Fruit fly (Drosophila melanogaster) whole organism, embryonic: ENCODE results near the gene CG7029.
A peak's percentile ranks its signal among the peaks of the same experiment; 100 is the strongest.

ENCODE experiments used
- Asciz ChIP-seq: fragments of 200-800 bp; sonication (Bioruptor generic); optimal IDR thresholded peaks from 2 replicates; lab custom pipeline; 2017; ENCODE audit warnings: missing biosample characterization, mild to moderate bottlenecking, missing genetic modification characterization, missing genetic modification reagents
- B-H1 ChIP-seq: fragments of 200-800 bp; sonication (Bioruptor generic); IDR thresholded peaks from 3 replicates; pipeline ENCODE4 v1.3.6; 2022; ENCODE audit warnings: missing biosample characterization, missing genetic modification characterization
- Blimp-1 ChIP-seq: fragments of 200-800 bp; sonication (Bioruptor generic); optimal IDR thresholded peaks from 3 replicates; lab custom pipeline; 2018; ENCODE audit warnings: missing biosample characterization, missing genetic modification characterization, mild to moderate bottlenecking, moderate library complexity, missing genetic modification reagents
- CG11398 ChIP-seq: fragments of 200-800 bp; sonication (Bioruptor generic); optimal IDR thresholded peaks from 2 replicates; lab custom pipeline; 2016; ENCODE audit warnings: missing biosample characterization, missing genetic modification characterization
- CG12155 ChIP-seq: fragments of 200-800 bp; sonication (Bioruptor generic); optimal IDR thresholded peaks from 3 replicates; lab custom pipeline; 2016; ENCODE audit warnings: missing biosample characterization, missing genetic modification characterization
- CG13296 ChIP-seq: fragments of 200-800 bp; sonication (Bioruptor generic); optimal IDR thresholded peaks from 3 replicates; lab custom pipeline; 2018; ENCODE audit warnings: missing biosample characterization, mild to moderate bottlenecking, missing genetic modification characterization
- CG13894 ChIP-seq: fragments of 200-800 bp; sonication (Bioruptor generic); optimal IDR thresholded peaks from 3 replicates; lab custom pipeline; 2018; ENCODE audit warnings: missing biosample characterization, mild to moderate bottlenecking, missing genetic modification characterization, moderate library complexity
- CG14050 ChIP-seq: fragments of 200-800 bp; sonication (Bioruptor generic); IDR thresholded peaks from 3 replicates; pipeline ENCODE4 v1.3.6; 2022; ENCODE audit warnings: missing biosample characterization, missing genetic modification characterization
- CG15073 ChIP-seq: fragments of 200-800 bp; sonication (Bioruptor generic); optimal IDR thresholded peaks from 2 replicates; lab custom pipeline; 2016; ENCODE audit warnings: missing biosample characterization, missing genetic modification characterization
- CG2199 ChIP-seq: fragments of 200-800 bp; sonication (Bioruptor generic); IDR thresholded peaks from 3 replicates; pipeline ENCODE4 v1.3.6; 2022; ENCODE audit warnings: missing biosample characterization, missing genetic modification characterization
- CG32767 ChIP-seq: fragments of 200-800 bp; sonication (Bioruptor generic); IDR thresholded peaks from 2 replicates; pipeline ENCODE4 v1.3.6; 2022; ENCODE audit warnings: missing biosample characterization, missing genetic modification characterization
- CG3995 ChIP-seq: fragments of 200-800 bp; sonication (Bioruptor generic); optimal IDR thresholded peaks from 3 replicates; lab custom pipeline; 2016; ENCODE audit warnings: missing biosample characterization, missing genetic modification characterization
- CG4404 ChIP-seq: fragments of 200-800 bp; sonication (Bioruptor generic); IDR thresholded peaks from 2 replicates; pipeline ENCODE4 v1.3.6; 2022; ENCODE audit warnings: missing biosample characterization, missing genetic modification characterization
- CG5245 ChIP-seq: fragments of 200-800 bp; sonication (Bioruptor generic); optimal IDR thresholded peaks from 3 replicates; lab custom pipeline; 2016; ENCODE audit warnings: missing biosample characterization, missing genetic modification characterization
- CoRest ChIP-seq: fragments of 200-800 bp; sonication (Bioruptor generic); optimal IDR thresholded peaks from 3 replicates; lab custom pipeline; 2018; ENCODE audit warnings: missing biosample characterization, mild to moderate bottlenecking, missing genetic modification characterization, moderate library complexity
- Deaf1 ChIP-seq: fragments of 200-800 bp; optimal IDR thresholded peaks from 3 replicates; lab custom pipeline; 2019; ENCODE audit warnings: missing biosample characterization, mild to moderate bottlenecking, missing genetic modification characterization, moderate library complexity
- Dek ChIP-seq: fragments of 200-800 bp; sonication (Bioruptor generic); optimal IDR thresholded peaks from 3 replicates; lab custom pipeline; 2019; ENCODE audit warnings: missing biosample characterization, mild to moderate bottlenecking, missing genetic modification characterization, moderate library complexity
- Ets97D ChIP-seq: fragments of 200-800 bp; sonication (Bioruptor generic); optimal IDR thresholded peaks from 3 replicates; lab custom pipeline; 2016; ENCODE audit warnings: missing biosample characterization, missing genetic modification characterization
- HHEX ChIP-seq: fragments of 200-800 bp; sonication (Bioruptor generic); optimal IDR thresholded peaks from 3 replicates; lab custom pipeline; 2017; ENCODE audit warnings: missing biosample characterization, mild to moderate bottlenecking, missing genetic modification characterization, missing genetic modification reagents
- Kr ChIP-seq: fragments of 200-800 bp; sonication (Bioruptor generic); optimal IDR thresholded peaks from 2 replicates; lab custom pipeline; 2017; ENCODE audit warnings: missing biosample characterization, mild to moderate bottlenecking, missing genetic modification characterization
- MBD-R2 ChIP-seq: fragments of 200-800 bp; sonication (Bioruptor generic); IDR thresholded peaks from 2 replicates; pipeline ENCODE4 v1.3.6; 2022; ENCODE audit warnings: missing biosample characterization, missing genetic modification characterization
- aop ChIP-seq: fragments of 200-800 bp; sonication (Bioruptor generic); IDR thresholded peaks from 2 replicates; pipeline ENCODE4 v1.3.6; 2022; ENCODE audit warnings: missing biosample characterization, missing genetic modification characterization
- cg ChIP-seq: fragments of 200-800 bp; sonication (Bioruptor generic); optimal IDR thresholded peaks from 3 replicates; lab custom pipeline; 2019; ENCODE audit warnings: missing biosample characterization, mild to moderate bottlenecking, missing genetic modification characterization, moderate library complexity
- ci ChIP-seq: fragments of 200-800 bp; sonication (Bioruptor generic); IDR thresholded peaks from 3 replicates; pipeline ENCODE4 v1.3.6; 2022; ENCODE audit warnings: missing biosample characterization, missing genetic modification characterization
- croc ChIP-seq: fragments of 200-800 bp; sonication (Bioruptor generic); conservative IDR thresholded peaks from 3 replicates; pipeline ENCODE4 v1.3.6; 2022; ENCODE audit warnings: missing biosample characterization, missing genetic modification characterization
- danr ChIP-seq: fragments of 200-800 bp; sonication (Bioruptor generic); IDR thresholded peaks from 2 replicates; pipeline ENCODE4 v1.3.6; 2022; ENCODE audit warnings: missing biosample characterization, missing genetic modification characterization
- fd102C ChIP-seq: fragments of 200-800 bp; sonication (Bioruptor generic); optimal IDR thresholded peaks from 2 replicates; lab custom pipeline; 2018; ENCODE audit warnings: missing biosample characterization, mild to moderate bottlenecking, missing genetic modification characterization, moderate library complexity
- grau ChIP-seq: fragments of 200-800 bp; optimal IDR thresholded peaks from 3 replicates; lab custom pipeline; 2019; ENCODE audit warnings: missing biosample characterization, mild to moderate bottlenecking, missing genetic modification characterization, moderate library complexity
- hkb ChIP-seq, 2 experiments: fragments of 200-800 bp in 1 of 2; fragments of >200 bp in 1 of 2; sonication (Bioruptor generic) in 1 of 2; IDR thresholded peaks in 1 of 2; optimal IDR thresholded peaks in 1 of 2; 2 replicates each; pipeline versions ENCODE4 v1.3.6 to Lab custom; 2017 to 2022; ENCODE audit warnings: missing biosample characterization in 1 of 2, missing genetic modification characterization in 1 of 2
- kay ChIP-seq: fragments of 200-800 bp; sonication (Bioruptor generic); optimal IDR thresholded peaks from 2 replicates; lab custom pipeline; 2016; ENCODE audit warnings: missing biosample characterization, missing genetic modification characterization
- lab ChIP-seq: fragments of 200-800 bp; sonication (Bioruptor generic); optimal IDR thresholded peaks from 3 replicates; lab custom pipeline; 2017; ENCODE audit warnings: missing biosample characterization, missing genetic modification characterization, mild to moderate bottlenecking, moderate library complexity, missing genetic modification reagents
- lbe ChIP-seq: fragments of 200-800 bp; sonication (Bioruptor generic); optimal IDR thresholded peaks from 2 replicates; lab custom pipeline; 2016; ENCODE audit warnings: missing biosample characterization, mild to moderate bottlenecking, missing genetic modification characterization
- lmd ChIP-seq: fragments of 200-800 bp; sonication (Bioruptor generic); IDR thresholded peaks from 2 replicates; pipeline ENCODE4 v1.3.6; 2022; ENCODE audit warnings: missing biosample characterization, missing genetic modification characterization
- nerfin-2 ChIP-seq: fragments of 200-800 bp; sonication (Bioruptor generic); IDR thresholded peaks from 2 replicates; pipeline ENCODE4 v1.3.6; 2022; ENCODE audit warnings: missing biosample characterization, missing genetic modification characterization; ENCODE audit not compliant: partially characterized antibody
- nom ChIP-seq: fragments of 200-800 bp; sonication (Bioruptor generic); optimal IDR thresholded peaks from 2 replicates; lab custom pipeline; 2017; ENCODE audit warnings: missing biosample characterization, missing genetic modification characterization, mild to moderate bottlenecking, moderate library complexity, missing genetic modification reagents
- onecut ChIP-seq: fragments of 200-800 bp; sonication (Bioruptor generic); IDR thresholded peaks from 2 replicates; pipeline ENCODE4 v1.3.6; 2022; ENCODE audit warnings: missing biosample characterization, missing genetic modification characterization
- otp ChIP-seq: fragments of 200-800 bp; sonication (Bioruptor generic); IDR thresholded peaks from 3 replicates; pipeline ENCODE4, ENCODE4 v1.3.6; 2022; ENCODE audit warnings: missing biosample characterization, missing genetic modification characterization
- pb ChIP-seq: fragments of 200-800 bp; sonication (Bioruptor generic); optimal IDR thresholded peaks from 3 replicates; lab custom pipeline; 2016; ENCODE audit warnings: missing biosample characterization, missing genetic modification characterization
- rib ChIP-seq: fragments of 200-800 bp; sonication (Bioruptor generic); IDR thresholded peaks from 2 replicates; pipeline ENCODE4 v1.3.6; 2022; ENCODE audit warnings: missing biosample characterization, missing genetic modification characterization
- sens ChIP-seq: fragments of 200-800 bp; sonication (Bioruptor generic); peaks from one replicate; lab custom pipeline; 2016; ENCODE audit warnings: missing biosample characterization, missing genetic modification characterization
- shn ChIP-seq: fragments of 200-800 bp; sonication (Bioruptor generic); optimal IDR thresholded peaks from 3 replicates; lab custom pipeline; 2016; ENCODE audit warnings: missing biosample characterization, missing genetic modification characterization
- sqz ChIP-seq: fragments of 200-800 bp; sonication (Bioruptor generic); optimal IDR thresholded peaks from 3 replicates; lab custom pipeline; 2018; ENCODE audit warnings: missing biosample characterization, mild to moderate bottlenecking, missing genetic modification characterization
- stwl ChIP-seq: fragments of 200-800 bp; sonication (Bioruptor generic); optimal IDR thresholded peaks from 3 replicates; lab custom pipeline; 2018; ENCODE audit warnings: missing biosample characterization, mild to moderate bottlenecking, missing genetic modification characterization, moderate library complexity
- sug ChIP-seq: fragments of 200-800 bp; optimal IDR thresholded peaks from 2 replicates; lab custom pipeline; 2019; ENCODE audit warnings: missing biosample characterization, mild to moderate bottlenecking, missing genetic modification characterization, moderate library complexity
- wdn ChIP-seq: fragments of 200-800 bp; sonication (Bioruptor generic); IDR thresholded peaks from 2 replicates; pipeline ENCODE4 v1.3.6; 2022; ENCODE audit warnings: missing biosample characterization, missing genetic modification characterization
- wor ChIP-seq: fragments of 200-800 bp; sonication (Bioruptor generic); IDR thresholded peaks from 2 replicates; pipeline ENCODE4 v1.3.6; 2022; ENCODE audit warnings: missing biosample characterization, missing genetic modification characterization
- zf30C ChIP-seq: fragments of 200-800 bp; sonication (Bioruptor generic); optimal IDR thresholded peaks from 3 replicates; lab custom pipeline; 2018; ENCODE audit warnings: missing biosample characterization, mild to moderate bottlenecking, missing genetic modification characterization
- zfh2 ChIP-seq: fragments of 200-800 bp; sonication (Bioruptor generic); optimal IDR thresholded peaks from 2 replicates; lab custom pipeline; 2016; ENCODE audit warnings: missing biosample characterization, missing genetic modification characterization

Gene CG7029

DNA sequence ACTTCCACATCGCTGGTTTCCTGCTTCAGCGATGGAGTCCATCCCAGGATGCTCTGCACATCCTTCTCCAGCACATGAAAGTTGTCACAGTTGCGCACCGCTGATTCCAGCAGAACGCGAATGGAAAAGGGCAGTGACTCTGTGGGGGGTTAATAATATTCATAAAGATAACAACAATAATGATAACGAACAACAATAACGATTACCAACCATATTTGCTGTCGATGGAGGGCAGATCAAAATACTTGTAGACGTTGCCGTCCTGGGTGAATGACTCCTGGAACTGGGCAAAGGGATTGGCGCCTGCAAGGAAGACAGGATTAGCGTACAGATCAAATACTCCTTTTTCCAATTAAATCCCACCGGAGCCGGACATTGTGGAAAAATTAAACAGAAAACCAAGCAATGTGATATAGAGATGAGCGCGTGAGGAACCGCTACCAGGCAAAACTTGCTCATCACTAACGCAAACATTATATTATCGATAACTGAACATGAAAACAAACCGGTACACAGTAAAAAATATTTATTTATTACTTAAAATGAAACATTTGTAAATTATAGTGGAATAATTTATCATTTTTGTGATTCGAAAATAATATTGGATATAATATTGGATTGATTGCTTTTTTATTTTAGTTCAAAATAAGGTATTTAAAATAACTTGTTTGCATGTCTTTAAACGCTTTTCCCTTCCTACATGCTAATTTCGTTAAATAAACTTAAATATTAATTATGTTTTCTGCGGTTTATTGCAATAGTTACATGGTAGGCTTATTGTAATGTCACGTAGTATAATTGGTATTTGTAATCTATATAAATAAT, 26.3 kb upstream of the CG7029 start, which contains the start of gene Irp-1A (continued):
- TF ChIP-seq kay (GFP tag; lab: Kevin White, UChicago) (peak; percentile 64), fd102C (GFP tag; lab: Kevin White, UChicago) (no peak), croc (GFP tag; lab: Robert Waterston, UW) (0 out of 3 replicates have a peak, but pooled peaks have one; percentile 39), CG3995 (GFP tag; lab: Kevin White, UChicago) (peak; percentile 61), nerfin-2 (GFP tag; lab: Robert Waterston, UW) (peak; percentile 49), HHEX (GFP tag; lab: Kevin White, UChicago) (peak; percentile 60), zf30C (peak; percentile 96), lmd (GFP tag; lab: Robert Waterston, UW) (peak; percentile 72), CG5245 (GFP tag; lab: Kevin White, UChicago) (no peak), stwl (tag; lab: Kevin White, UChicago) (peak; percentile 34), pb (GFP tag; lab: Kevin White, UChicago) (no peak), CG15073 (GFP tag; lab: Kevin White, UChicago) (no peak), Ets97D (GFP tag; lab: Kevin White, UChicago) (peak; percentile 52), lbe (GFP tag; lab: Kevin White, UChicago) (peak; percentile 56), hkb (optimal IDR thresholded peaks at IDR 0.05; lab: Kevin White, UChicago) (no peak), hkb (GFP tag; IDR thresholded peaks at IDR 0.05; lab: Robert Waterston, UW) (peak; percentile 77), Asciz (no peak), CG2199 (GFP tag; lab: Robert Waterston, UW) (no peak), CG12155 (peak; percentile 69), CG13296 (GFP tag; lab: Kevin White, UChicago) (peak; percentile 85), Kr (GFP tag; lab: Kevin White, UChicago) (no peak), shn (no peak), CG32767 (GFP tag; lab: Robert Waterston, UW) (peak; percentile 43), MBD-R2 (GFP tag; lab: Robert Waterston, UW) (peak; percentile 82), onecut (GFP tag; lab: Robert Waterston, UW) (peak; percentile 58), wdn (peak; percentile 74), zfh2 (GFP tag; lab: Kevin White, UChicago) (peak; percentile 14), sug (tag; lab: Kevin White, UChicago) (peak; percentile 100), lab (GFP tag; lab: Kevin White, UChicago) (peak; percentile 85), CG4404 (GFP tag; lab: Robert Waterston, UW) (peak; percentile 25; the same call in 1 of the 2 replicates), sqz (GFP tag; lab: Kevin White, UChicago) (peak; percentile 17), CG14050 (GFP tag; lab: Robert Waterston, UW) (peak; percentile 36; the same call in 1 of the 3 replicates), nom (GFP tag; lab: Kevin White, UChicago) (peak; percentile 35), aop (no peak), grau (tag; lab: Kevin White, UChicago) (peak; percentile 85), CG11398 (no peak), Deaf1 (tag; lab: Kevin White, UChicago) (peak; percentile 57), Dek (peak; percentile 80), danr (GFP tag; lab: Robert Waterston, UW) (no peak), ci (GFP tag; lab: Robert Waterston, UW) (peak; percentile 82), rib (GFP tag; lab: Robert Waterston, UW) (0 out of 2 replicates have a peak, but pooled peaks have one; percentile 17), Blimp-1 (GFP tag; lab: Kevin White, UChicago) (peak; percentile 84), otp (GFP tag; lab: Robert Waterston, UW) (no peak), cg (GFP tag; lab: Kevin White, UChicago) (no peak), CG13894 (tag; lab: Kevin White, UChicago) (peak; percentile 81), sens (GFP tag; lab: Kevin White, UChicago) (peak; percentile 90), wor (peak; percentile 48), B-H1 (GFP tag; lab: Robert Waterston, UW) (peak; percentile 43; the same call in 1 of the 3 replicates), CoRest (tag; lab: Kevin White, UChicago) (peak; percentile 83)
